Worm (Caenorhabditis elegans) whole organism, midembryonic: Measurements from ENCODE around the gene T14G8.3.

Experiments
- flt-1 ChIP-seq: fragments of 200-800 bp; sonication (Bioruptor generic); IDR thresholded peaks from 2 replicates; pipeline ENCODE4 v1.3.6; 2022; ENCODE audit warnings: missing genetic modification characterization, missing compliant biosample characterization
- ref-1 ChIP-seq: fragments of 200-800 bp; sonication (Bioruptor generic); conservative IDR thresholded peaks from 2 replicates; pipeline ENCODE4 v1.3.6; 2022; ENCODE audit warnings: missing genetic modification reagents, missing genetic modification characterization, missing compliant biosample characterization
- ztf-29 ChIP-seq: fragments of 200-800 bp; sonication (Bioruptor generic); IDR thresholded peaks from 2 replicates; pipeline ENCODE4 v1.3.6; 2022; ENCODE audit warnings: missing genetic modification reagents, missing genetic modification characterization, missing compliant biosample characterization

DNA sequence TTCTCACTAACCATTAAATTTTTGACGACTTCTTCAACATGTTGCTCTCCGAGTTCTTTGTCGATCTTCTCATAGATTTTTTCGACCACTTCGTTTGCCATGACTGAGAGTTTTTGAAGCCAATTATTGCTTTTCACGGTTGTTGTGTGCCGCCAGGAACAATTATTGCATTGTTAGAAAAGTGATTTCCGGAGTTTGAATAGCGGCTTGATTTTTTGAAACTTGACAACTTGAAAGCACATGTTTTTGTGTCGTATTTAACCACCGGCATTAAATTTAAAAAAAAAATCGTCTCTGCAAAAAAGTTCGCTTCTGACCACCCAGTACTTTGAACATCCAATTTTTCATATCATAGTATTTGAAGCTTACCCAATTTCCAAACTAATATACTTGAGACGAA lies 15.0 kb upstream of the T14G8.3 start, which contains the start of gene C52G5.3:
- TF ChIP-seq flt-1 (GFP tag; lab: Robert Waterston, UW) (no peak), ref-1 (GFP tag; lab: Robert Waterston, UW) (no peak), ztf-29 (GFP tag; lab: Robert Waterston, UW) (no peak)
